Fruit fly (Drosophila melanogaster): ENCODE measurements around the gene CG3040.

Gene CG3040

DNA sequence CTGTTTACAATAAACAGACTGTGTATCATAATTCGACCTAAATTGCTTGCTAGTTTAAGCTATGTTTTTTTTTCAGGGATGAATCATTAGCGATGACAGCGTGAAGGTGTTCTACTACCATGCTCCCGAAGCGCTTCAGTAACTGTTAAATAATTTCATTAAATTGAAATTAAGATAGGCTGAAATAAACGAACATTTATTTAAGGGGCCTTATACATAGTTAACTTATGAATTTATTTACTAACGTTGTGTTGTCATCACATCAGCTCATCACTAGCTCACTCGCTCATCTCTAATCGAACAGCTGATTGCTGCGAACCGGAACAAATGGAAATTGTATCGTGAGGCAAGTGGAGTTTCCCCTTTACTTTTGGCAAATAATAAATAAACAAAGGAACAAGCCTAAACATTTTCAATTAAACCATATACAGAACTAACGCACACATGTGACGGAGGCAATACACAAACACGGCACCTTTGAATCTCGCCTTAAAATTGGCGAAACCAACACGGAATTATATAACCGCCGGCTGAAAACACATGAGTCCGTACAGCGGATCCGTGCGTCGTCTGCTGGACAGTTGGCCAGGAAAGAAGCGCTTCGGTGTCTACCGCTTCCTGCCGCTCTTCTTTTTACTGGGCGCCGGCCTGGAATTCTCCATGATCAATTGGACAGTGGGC, 38.0 kb upstream of the CG3040 start, which contains the start of the genes cm, sloth1 and sloth2 (continued):
- TF ChIP-seq CG6854 (GFP tag; optimal IDR thresholded peaks at IDR 0.05): peak; percentile 30
- TF ChIP-seq CG10669 (GFP tag; optimal IDR thresholded peaks at IDR 0.05): peak; percentile 76
- TF ChIP-seq topi (GFP tag; optimal IDR thresholded peaks at IDR 0.05): peak; percentile 87
- peak; percentile 85 for TF ChIP-seq Eip75B (GFP tag; optimal IDR thresholded peaks at IDR 0.05)
- peak; percentile 79 for TF ChIP-seq CG8119 (GFP tag; IDR thresholded peaks at IDR 0.05)
- TF ChIP-seq Ets96B (tag; optimal IDR thresholded peaks at IDR 0.05): peak; percentile 72
- TF ChIP-seq CG8632 (GFP tag; optimal IDR thresholded peaks at IDR 0.05): peak; percentile 84
- peak; percentile 85 for TF ChIP-seq achi (GFP tag; optimal IDR thresholded peaks at IDR 0.05)
- peak; percentile 84 for TF ChIP-seq CG34406 (GFP tag; optimal IDR thresholded peaks at IDR 0.05)
- TF ChIP-seq Blimp-1 (GFP tag; optimal IDR thresholded peaks at IDR 0.05): peak; percentile 29
- TF ChIP-seq Sox14 (GFP tag; optimal IDR thresholded peaks at IDR 0.05): peak; percentile 90
- TF ChIP-seq acj6 (GFP tag; optimal IDR thresholded peaks at IDR 0.05): peak; percentile 91
- TF ChIP-seq CG9139 (GFP tag; optimal IDR thresholded peaks at IDR 0.05): peak; percentile 51
- TF ChIP-seq CG6276 (GFP tag; optimal IDR thresholded peaks at IDR 0.05): peak; percentile 50
- peak; percentile 88 for TF ChIP-seq Met (GFP tag; optimal IDR thresholded peaks at IDR 0.05)
- TF ChIP-seq OdsH (GFP tag; optimal IDR thresholded peaks at IDR 0.05): peak; percentile 91
- TF ChIP-seq Sox102F (GFP tag; optimal IDR thresholded peaks at IDR 0.05): peak; percentile 85
- peak; percentile 50 for TF ChIP-seq spab (GFP tag; optimal IDR thresholded peaks at IDR 0.05)
- peak; percentile 68 for TF ChIP-seq CG11902 (GFP tag; optimal IDR thresholded peaks at IDR 0.05)
- peak; percentile 70 to 80 for TF ChIP-seq ss (GFP tag; optimal IDR thresholded peaks at IDR 0.05)
- peak; percentile 68 for TF ChIP-seq CG7368 (GFP tag; optimal IDR thresholded peaks at IDR 0.05)

DNA sequence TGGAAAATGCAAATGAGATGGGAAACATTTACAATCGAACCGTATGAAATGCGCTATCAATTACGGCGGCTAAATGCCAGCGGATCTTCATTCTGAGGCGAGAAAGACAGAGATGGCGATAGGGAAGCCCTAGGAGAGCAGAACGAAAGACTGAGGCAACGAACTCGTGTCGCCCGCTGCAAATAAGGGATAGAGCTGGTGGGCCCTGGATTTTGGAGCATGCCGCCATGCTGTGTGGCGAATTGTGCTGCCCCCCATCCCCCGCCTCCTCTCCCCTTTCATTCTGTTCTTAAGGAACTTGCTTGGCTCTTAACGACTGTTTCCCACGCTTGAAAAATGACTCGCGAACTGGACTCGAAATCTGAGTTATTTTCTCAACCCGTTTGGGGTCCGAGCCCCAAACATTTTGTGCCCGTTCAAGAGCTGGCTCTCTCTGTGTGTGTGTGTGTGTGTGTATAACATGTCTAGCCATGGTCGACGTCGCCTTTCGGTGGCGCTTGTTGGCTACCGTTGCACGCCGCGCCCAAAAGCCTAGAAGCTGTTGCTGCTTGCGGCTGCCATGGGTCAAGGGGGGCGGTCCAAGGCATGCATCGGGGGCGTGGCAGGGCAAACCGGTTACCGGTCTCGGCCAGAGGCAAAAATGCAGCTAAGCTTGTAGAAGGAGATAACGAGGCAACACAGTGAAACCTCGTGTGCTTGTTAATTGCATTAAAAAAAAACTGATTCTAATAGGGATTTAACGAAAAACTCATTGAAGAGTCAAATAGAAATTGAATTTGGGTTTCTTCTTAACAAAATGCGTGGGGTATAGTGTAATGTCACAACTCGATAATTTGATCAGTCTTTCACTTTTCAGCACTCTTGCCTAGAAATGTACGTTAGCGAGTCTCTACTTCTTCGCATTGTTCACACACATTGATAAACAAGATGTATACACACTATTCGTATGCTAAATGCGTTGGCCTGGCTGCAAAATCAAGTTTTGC, 35.2 kb upstream of the CG3040 start:
- peak; percentile 48 for TF ChIP-seq CG6854 (GFP tag; optimal IDR thresholded peaks at IDR 0.05)
- TF ChIP-seq Eip78C (GFP tag): peak; percentile 89
- TF ChIP-seq CG6808 (GFP tag; optimal IDR thresholded peaks at IDR 0.05): peak; percentile 77
- peak; percentile 62 for TF ChIP-seq net (GFP tag; optimal IDR thresholded peaks at IDR 0.05)
- no peak for TF ChIP-seq Blimp-1 (GFP tag; optimal IDR thresholded peaks at IDR 0.05)
- TF ChIP-seq CG9139 (GFP tag; optimal IDR thresholded peaks at IDR 0.05): peak; percentile 25
- TF ChIP-seq spab (GFP tag; optimal IDR thresholded peaks at IDR 0.05): peak; percentile 65
- peak; percentile 64 for TF ChIP-seq Sox14 (GFP tag; optimal IDR thresholded peaks at IDR 0.05)
- peak; percentile 63 to 71 for TF ChIP-seq ss (GFP tag; optimal IDR thresholded peaks at IDR 0.05)
- peak; percentile 62 for TF ChIP-seq CG34406 (GFP tag; optimal IDR thresholded peaks at IDR 0.05)
- TF ChIP-seq CG11902 (GFP tag; optimal IDR thresholded peaks at IDR 0.05): peak; percentile 40
- peak; percentile 70 for TF ChIP-seq fd59A (GFP tag; optimal IDR thresholded peaks at IDR 0.05)
- TF ChIP-seq CG11294 (GFP tag; IDR thresholded peaks at IDR 0.05): peak; percentile 28; the same call in 1 of the 2 replicates
- TF ChIP-seq Ets96B (tag; optimal IDR thresholded peaks at IDR 0.05): peak; percentile 82
- peak; percentile 73 for TF ChIP-seq CG32006 (GFP tag; optimal IDR thresholded peaks at IDR 0.05)
- TF ChIP-seq Hr38 (GFP tag; optimal IDR thresholded peaks at IDR 0.05): no peak
- TF ChIP-seq CG10631 (GFP tag; optimal IDR thresholded peaks at IDR 0.05): peak; percentile 67
- peak; percentile 16 for TF ChIP-seq Sox15 (GFP tag; optimal IDR thresholded peaks at IDR 0.05)
- TF ChIP-seq Sox102F (GFP tag; optimal IDR thresholded peaks at IDR 0.05): peak; percentile 73
- peak; percentile 58 for TF ChIP-seq CG11762 (GFP tag; optimal IDR thresholded peaks at IDR 0.05; ENCODE audit: insufficient read depth)
- peak; percentile 72 for TF ChIP-seq Eip75B (GFP tag; optimal IDR thresholded peaks at IDR 0.05)
- TF ChIP-seq CG8632 (GFP tag; optimal IDR thresholded peaks at IDR 0.05): peak; percentile 60
- peak; percentile 51 for TF ChIP-seq Smox (GFP tag; optimal IDR thresholded peaks at IDR 0.05)
- no peak for TF ChIP-seq Eip93F (GFP tag; optimal IDR thresholded peaks at IDR 0.05)
- peak; percentile 64 for TF ChIP-seq CG3919 (GFP tag; optimal IDR thresholded peaks at IDR 0.05)
- TF ChIP-seq CG7368 (GFP tag; optimal IDR thresholded peaks at IDR 0.05): peak; percentile 45
- peak; percentile 76 for TF ChIP-seq Hr4 (GFP tag; optimal IDR thresholded peaks at IDR 0.05)
- TF ChIP-seq cyc (GFP tag; optimal IDR thresholded peaks at IDR 0.05): peak; percentile 61
- TF ChIP-seq CG31627 (GFP tag; optimal IDR thresholded peaks at IDR 0.05): peak; percentile 37
- TF ChIP-seq Met (GFP tag; optimal IDR thresholded peaks at IDR 0.05): peak; percentile 78
- peak; percentile 56 for TF ChIP-seq Hr39 (GFP tag; optimal IDR thresholded peaks at IDR 0.05)
- TF ChIP-seq salr (GFP tag; optimal IDR thresholded peaks at IDR 0.05): peak in 1 of 2 experiments; percentile 47
- TF ChIP-seq achi (GFP tag; optimal IDR thresholded peaks at IDR 0.05): peak; percentile 69
- no peak for TF ChIP-seq fd85E (GFP tag; optimal IDR thresholded peaks at IDR 0.05)
- peak; percentile 49 for TF ChIP-seq dsx (GFP tag; optimal IDR thresholded peaks at IDR 0.05; ENCODE audit: poor library complexity, severe bottlenecking)
- TF ChIP-seq CG15336 (GFP tag; IDR thresholded peaks at IDR 0.05): peak; percentile 81
- peak; percentile 53 for TF ChIP-seq CG6792 (GFP tag; optimal IDR thresholded peaks at IDR 0.05)

Measured in whole organism, prepupa.